Worm (Caenorhabditis elegans) whole organism, L3 larva: Measurements from ENCODE around the gene srx-73.

Experiments used
- R02D3.7 ChIP-seq: fragments of 150-350 bp; optimal IDR thresholded peaks from 2 replicates; lab custom pipeline; 2014; ENCODE audit warnings: missing biosample characterization, missing genetic modification characterization
- ZK546.5 ChIP-seq: sonication (generic microtip); optimal IDR thresholded peaks from 2 replicates; lab custom pipeline; 2017; ENCODE audit warnings: missing biosample characterization, missing genetic modification characterization
- ama-1 ChIP-seq: fragments of 150-350 bp; optimal IDR thresholded peaks from 2 replicates; lab custom pipeline; 2018
- ceh-16 ChIP-seq: sonication (generic microtip); optimal IDR thresholded peaks from 2 replicates; lab custom pipeline; 2017; ENCODE audit warnings: missing biosample characterization, missing genetic modification characterization
- ceh-28 ChIP-seq: fragments of 150-350 bp; optimal IDR thresholded peaks from 2 replicates; lab custom pipeline; 2014; ENCODE audit warnings: missing biosample characterization, missing genetic modification reagents, missing genetic modification characterization
- ceh-82 ChIP-seq: fragments of 150-350 bp; optimal IDR thresholded peaks from 2 replicates; lab custom pipeline; 2014; ENCODE audit warnings: missing biosample characterization, missing genetic modification characterization
- ceh-9 ChIP-seq: sonication (generic microtip); optimal IDR thresholded peaks from 2 replicates; lab custom pipeline; 2018; ENCODE audit warnings: missing biosample characterization, missing genetic modification characterization
- daf-12 ChIP-seq: fragments of 150-350 bp; optimal IDR thresholded peaks from 2 replicates; lab custom pipeline; 2014; ENCODE audit warnings: missing biosample characterization, missing genetic modification reagents, missing genetic modification characterization
- egl-27 ChIP-seq: sonication (generic microtip); optimal IDR thresholded peaks from 4 replicates; lab custom pipeline; 2017; ENCODE audit warnings: missing biosample characterization, missing genetic modification reagents, missing genetic modification characterization
- egl-5 ChIP-seq: fragments of 150-350 bp; optimal IDR thresholded peaks from 2 replicates; lab custom pipeline; 2017; ENCODE audit warnings: missing biosample characterization, missing genetic modification reagents, missing genetic modification characterization, inconsistent platforms
- elt-1 ChIP-seq: fragments of 150-350 bp; optimal IDR thresholded peaks from 2 replicates; lab custom pipeline; 2014; ENCODE audit warnings: missing biosample characterization, missing genetic modification characterization
- elt-2 ChIP-seq: sonication (generic microtip); optimal IDR thresholded peaks from 2 replicates; lab custom pipeline; 2016; ENCODE audit warnings: missing genetic modification reagents, mild to moderate bottlenecking, missing genetic modification characterization, missing compliant biosample characterization
- elt-3 ChIP-seq, 3 experiments: fragments of 150-350 bp in 1 of 3; sonication (generic microtip) in 2 of 3; optimal IDR thresholded peaks; 2 replicates in 2 of 3; 4 replicates in 1 of 3; lab custom pipeline; 2014 to 2017; ENCODE audit warnings: missing biosample characterization in 3 of 3, missing genetic modification characterization in 3 of 3
- eor-1 ChIP-seq, 2 experiments: fragments of 150-350 bp; optimal IDR thresholded peaks; 2 replicates each; lab custom pipeline; 2014 to 2018; ENCODE audit warnings: missing biosample characterization in 2 of 2, missing genetic modification characterization in 2 of 2
- fkh-10 ChIP-seq: sonication (generic microtip); optimal IDR thresholded peaks from 2 replicates; lab custom pipeline; 2017; ENCODE audit warnings: missing biosample characterization, missing genetic modification reagents, missing genetic modification characterization
- fkh-2 ChIP-seq: fragments of 150-350 bp; optimal IDR thresholded peaks from 2 replicates; lab custom pipeline; 2014; ENCODE audit warnings: missing biosample characterization, missing genetic modification reagents, missing genetic modification characterization
- fos-1 ChIP-seq: fragments of 150-350 bp; optimal IDR thresholded peaks from 2 replicates; lab custom pipeline; 2014; ENCODE audit warnings: missing biosample characterization, missing genetic modification characterization
- hmg-11 ChIP-seq: sonication (generic microtip); optimal IDR thresholded peaks from 2 replicates; lab custom pipeline; 2016; ENCODE audit warnings: missing genetic modification characterization, missing compliant biosample characterization
- jun-1 ChIP-seq: fragments of 150-350 bp; optimal IDR thresholded peaks from 2 replicates; lab custom pipeline; 2014; ENCODE audit warnings: missing biosample characterization, missing genetic modification reagents, missing genetic modification characterization
- lin-15B ChIP-seq: fragments of 150-350 bp; optimal IDR thresholded peaks from 2 replicates; lab custom pipeline; 2014; ENCODE audit warnings: missing biosample characterization, missing genetic modification characterization
- lin-39 ChIP-seq: fragments of 150-350 bp; optimal IDR thresholded peaks from 2 replicates; lab custom pipeline; 2018; ENCODE audit warnings: missing biosample characterization, missing genetic modification reagents, missing genetic modification characterization
- lsy-12 ChIP-seq: sonication (generic microtip); optimal IDR thresholded peaks from 2 replicates; lab custom pipeline; 2016; ENCODE audit warnings: mild to moderate bottlenecking, missing genetic modification characterization, missing compliant biosample characterization
- mdl-1 ChIP-seq: fragments of 150-350 bp; optimal IDR thresholded peaks from 2 replicates; lab custom pipeline; 2014; ENCODE audit warnings: missing biosample characterization, missing genetic modification characterization
- mml-1 ChIP-seq: fragments of 150-350 bp; sonication (generic microtip); optimal IDR thresholded peaks from 3 replicates; lab custom pipeline; 2014; ENCODE audit warnings: missing biosample characterization, missing genetic modification characterization
- nfya-1 ChIP-seq: sonication (generic microtip); optimal IDR thresholded peaks from 2 replicates; lab custom pipeline; 2017; ENCODE audit warnings: missing genetic modification characterization, mild to moderate bottlenecking, missing compliant biosample characterization, antibody characterized with exemption, moderate library complexity; ENCODE audit not compliant: insufficient read depth
- nhr-11 ChIP-seq: fragments of 150-350 bp; optimal IDR thresholded peaks from 2 replicates; lab custom pipeline; 2014; ENCODE audit warnings: missing biosample characterization, missing genetic modification characterization
- nhr-12 ChIP-seq: fragments of 150-350 bp; optimal IDR thresholded peaks from 2 replicates; lab custom pipeline; 2014; ENCODE audit warnings: missing biosample characterization, missing genetic modification characterization
- nhr-23 ChIP-seq: fragments of 150-350 bp; optimal IDR thresholded peaks from 2 replicates; lab custom pipeline; 2014; ENCODE audit warnings: missing biosample characterization, missing genetic modification reagents, missing genetic modification characterization
- nhr-237 ChIP-seq: fragments of 150-350 bp; optimal IDR thresholded peaks from 2 replicates; lab custom pipeline; 2014; ENCODE audit warnings: missing biosample characterization, missing genetic modification characterization
- nhr-25 ChIP-seq: sonication (generic microtip); optimal IDR thresholded peaks from 2 replicates; lab custom pipeline; 2017; ENCODE audit warnings: missing biosample characterization, missing genetic modification characterization
- nhr-28 ChIP-seq: fragments of 150-350 bp; optimal IDR thresholded peaks from 2 replicates; lab custom pipeline; 2014; ENCODE audit warnings: missing biosample characterization, missing genetic modification characterization
- nhr-43 ChIP-seq: sonication (generic microtip); optimal IDR thresholded peaks from 2 replicates; lab custom pipeline; 2016; ENCODE audit warnings: mild to moderate bottlenecking, missing genetic modification characterization, missing compliant biosample characterization; ENCODE audit not compliant: poor library complexity, severe bottlenecking
- nhr-67 ChIP-seq: fragments of 150-350 bp; optimal IDR thresholded peaks from 2 replicates; lab custom pipeline; 2014; ENCODE audit warnings: missing biosample characterization, missing genetic modification characterization
- nhr-76 ChIP-seq: fragments of 150-350 bp; sonication (generic microtip); optimal IDR thresholded peaks from 5 replicates; lab custom pipeline; 2014; ENCODE audit warnings: missing biosample characterization, missing genetic modification characterization
- nhr-77 ChIP-seq: fragments of 150-350 bp; optimal IDR thresholded peaks from 2 replicates; lab custom pipeline; 2014; ENCODE audit warnings: missing biosample characterization, missing genetic modification characterization
- pqm-1 ChIP-seq: fragments of 150-350 bp; optimal IDR thresholded peaks from 2 replicates; lab custom pipeline; 2017; ENCODE audit warnings: missing biosample characterization, missing genetic modification characterization, inconsistent platforms
- sea-2 ChIP-seq: fragments of 150-350 bp; sonication (generic microtip); optimal IDR thresholded peaks from 4 replicates; lab custom pipeline; 2014; ENCODE audit warnings: missing biosample characterization, missing genetic modification reagents, missing genetic modification characterization
- skn-1 ChIP-seq: fragments of 150-350 bp; optimal IDR thresholded peaks from 2 replicates; lab custom pipeline; 2014; ENCODE audit warnings: missing biosample characterization, missing genetic modification characterization
- snpc-4 ChIP-seq: fragments of 150-350 bp; optimal IDR thresholded peaks from 2 replicates; lab custom pipeline; 2014; ENCODE audit warnings: missing biosample characterization, missing genetic modification characterization
- tbx-2 ChIP-seq: sonication (generic microtip); optimal IDR thresholded peaks from 2 replicates; lab custom pipeline; 2016; ENCODE audit warnings: mild to moderate bottlenecking, missing genetic modification characterization, missing compliant biosample characterization
- unc-39 ChIP-seq: sonication (generic microtip); optimal IDR thresholded peaks from 4 replicates; lab custom pipeline; 2017; ENCODE audit warnings: missing biosample characterization, missing genetic modification characterization
- unc-62 ChIP-seq: fragments of 150-350 bp; sonication (generic microtip); optimal IDR thresholded peaks from 4 replicates; lab custom pipeline; 2014; ENCODE audit warnings: missing biosample characterization, missing genetic modification reagents, missing genetic modification characterization
- zag-1 ChIP-seq: fragments of 150-350 bp; optimal IDR thresholded peaks from 2 replicates; lab custom pipeline; 2014; ENCODE audit warnings: missing biosample characterization, missing genetic modification characterization
- ztf-11 ChIP-seq: fragments of 150-350 bp; optimal IDR thresholded peaks from 2 replicates; lab custom pipeline; 2014; ENCODE audit warnings: missing biosample characterization, missing genetic modification characterization
- ztf-4 ChIP-seq: fragments of 150-350 bp; optimal IDR thresholded peaks from 2 replicates; lab custom pipeline; 2014; ENCODE audit warnings: missing biosample characterization, missing genetic modification characterization

The srx-73 gene

ce11 chrV:4689234-4689633 is 23.7 kb upstream of the srx-73 start, which contains the start of gene K03B4.1:
TSS of gene K03B4.1 (plus strand) at chrV:4689330.
- no peak for TF ChIP-seq elt-1 (tag; lab: Kevin White, UChicago)
- TF ChIP-seq nhr-67 (tag; lab: Kevin White, UChicago): no peak
- TF ChIP-seq elt-3 (tag; optimal IDR thresholded peaks at IDR 0.05; lab: Kevin White, UChicago): no peak
- no peak for TF ChIP-seq R02D3.7 (tag; lab: Kevin White, UChicago)
- no peak for TF ChIP-seq nhr-11
- no peak for TF ChIP-seq unc-62 (GFP tag; lab: Kevin White, UChicago)
- no peak for TF ChIP-seq lin-39 (tag; lab: Kevin White, UChicago)
- no peak for TF ChIP-seq mml-1 (tag; lab: Kevin White, UChicago)
- no peak for TF ChIP-seq daf-12 (tag; lab: Kevin White, UChicago)
- TF ChIP-seq jun-1 (tag; lab: Kevin White, UChicago): no peak
- no peak for TF ChIP-seq lsy-12 (tag; lab: Kevin White, UChicago)
- TF ChIP-seq ztf-11 (tag; lab: Kevin White, UChicago): no peak
- TF ChIP-seq nhr-23 (tag; lab: Kevin White, UChicago): no peak
- no peak for TF ChIP-seq sea-2 (GFP tag; lab: Kevin White, UChicago)
- no peak for TF ChIP-seq nhr-25

ce11 chrV:4687944-4688505 is 22.5 kb upstream of the srx-73 start, which contains the start of gene K03B4.2:
TSS of gene K03B4.2 (plus strand) at chrV:4687994.
- TF ChIP-seq elt-1 (tag; lab: Kevin White, UChicago) (no peak), ama-1 (peak; percentile 9), R02D3.7 (tag; lab: Kevin White, UChicago) (no peak), nhr-28 (no peak)
- TF ChIP-seq, all 47 proteins: peak for 1

- TF ChIP-seq elt-3 (tag; optimal IDR thresholded peaks at IDR 0.05; lab: Kevin White, UChicago): no peak
- TF ChIP-seq nhr-12 (tag; lab: Kevin White, UChicago): no peak
- TF ChIP-seq tbx-2 (tag; lab: Kevin White, UChicago): no peak
- no peak for TF ChIP-seq sea-2 (GFP tag; lab: Kevin White, UChicago)
- TF ChIP-seq zag-1: no peak
- TF ChIP-seq egl-27: no peak
- TF ChIP-seq fkh-2 (tag; lab: Kevin White, UChicago): no peak
- no peak for TF ChIP-seq nhr-67 (tag; lab: Kevin White, UChicago)
- no peak for TF ChIP-seq fos-1 (tag; lab: Kevin White, UChicago)
- TF ChIP-seq ztf-11 (tag; lab: Kevin White, UChicago): no peak
- no peak for TF ChIP-seq fkh-10 (GFP tag; lab: Kevin White, UChicago)
- TF ChIP-seq lin-39 (tag; lab: Kevin White, UChicago): peak; percentile 53
- TF ChIP-seq jun-1 (tag; lab: Kevin White, UChicago): no peak
- TF ChIP-seq nhr-25: peak; percentile 23
- TF ChIP-seq ama-1: no peak
- peak; percentile 72 for TF ChIP-seq nhr-23 (tag; lab: Kevin White, UChicago)
- peak; percentile 13 for TF ChIP-seq lin-15B (tag; lab: Kevin White, UChicago)
- TF ChIP-seq egl-5 (tag; lab: Kevin White, UChicago): no peak
- no peak for TF ChIP-seq ceh-28 (tag; lab: Kevin White, UChicago)
- TF ChIP-seq ZK546.5 (tag; lab: Kevin White, UChicago): no peak
- TF ChIP-seq nhr-77: no peak
- no peak for TF ChIP-seq daf-12 (tag; lab: Kevin White, UChicago)
- TF ChIP-seq ceh-16: no peak
- peak; percentile 54 for TF ChIP-seq nhr-43 (tag; lab: Kevin White, UChicago)
- TF ChIP-seq nhr-76 (tag; lab: Kevin White, UChicago): no peak
- TF ChIP-seq pqm-1 (tag; lab: Kevin White, UChicago): no peak
- TF ChIP-seq mml-1 (tag; lab: Kevin White, UChicago): no peak
- TF ChIP-seq unc-39 (tag; lab: Kevin White, UChicago): no peak
- TF ChIP-seq snpc-4 (tag; lab: Kevin White, UChicago): no peak
- no peak for TF ChIP-seq lsy-12 (tag; lab: Kevin White, UChicago)
- TF ChIP-seq R02D3.7 (tag; lab: Kevin White, UChicago): no peak
- no peak for TF ChIP-seq nhr-237 (tag; lab: Kevin White, UChicago)
- TF ChIP-seq nhr-28: no peak
- TF ChIP-seq nfya-1 (tag; lab: Kevin White, UChicago): peak; percentile 77
- TF ChIP-seq unc-62 (GFP tag; lab: Kevin White, UChicago): no peak
- peak; percentile 25 for TF ChIP-seq elt-2 (tag; lab: Kevin White, UChicago)
- no peak for TF ChIP-seq nhr-11
- peak; percentile 71 for TF ChIP-seq mdl-1 (tag; lab: Kevin White, UChicago)
- no peak for TF ChIP-seq eor-1 (tag; optimal IDR thresholded peaks at IDR 0.05; lab: Kevin White, UChicago)
- peak; percentile 71 for TF ChIP-seq hmg-11 (tag; lab: Kevin White, UChicago)
- TF ChIP-seq ceh-9 (tag; lab: Kevin White, UChicago): no peak
- TF ChIP-seq ceh-82 (tag; lab: Kevin White, UChicago): no peak
- TF ChIP-seq elt-1 (tag; lab: Kevin White, UChicago): no peak
- TF ChIP-seq ztf-4 (tag; lab: Kevin White, UChicago): no peak
- TF ChIP-seq skn-1 (tag; lab: Kevin White, UChicago): no peak
Measured at ce11 chrV:4686680-4687470, 21.3 kb upstream of the srx-73 start, which contains the start of gene taf-10. TSS of gene taf-10 (plus strand) at chrV:4687103.
